Fruit fly (Drosophila melanogaster): Measurements from ENCODE around the gene CG15386.

Gene CG15386

dm6 chr2L:2221649-2222150, 4.7 kb upstream of the CG15386 start (continued):
- TF ChIP-seq ac (GFP tag; optimal IDR thresholded peaks at IDR 0.05): peak; percentile 75

- TF ChIP-seq Ets97D (GFP tag; optimal IDR thresholded peaks at IDR 0.05) (peak; percentile 31), Bteb2 (GFP tag; optimal IDR thresholded peaks at IDR 0.05) (no peak), CG15514 (GFP tag; optimal IDR thresholded peaks at IDR 0.05) (peak; percentile 5), croc (GFP tag; conservative IDR thresholded peaks at IDR 0.05) (no peak), HmgD (GFP tag; optimal IDR thresholded peaks at IDR 0.05) (no peak), esg (GFP tag; conservative IDR thresholded peaks at IDR 0.05) (no peak), HLHmδ (GFP tag; optimal IDR thresholded peaks at IDR 0.05) (no peak), CG13296 (GFP tag; optimal IDR thresholded peaks at IDR 0.05) (no peak), CG2120 (GFP tag; optimal IDR thresholded peaks at IDR 0.05) (peak; percentile 38), CG32772 (GFP tag; IDR thresholded peaks at IDR 0.05) (no peak), Tbp (GFP tag; optimal IDR thresholded peaks at IDR 0.05) (no peak), Elba2 (GFP tag; optimal IDR thresholded peaks at IDR 0.05) (peak; percentile 78), Adf1 (GFP tag; IDR thresholded peaks at IDR 0.05) (no peak), CG14014 (GFP tag; IDR thresholded peaks at IDR 0.05) (no peak), wor (GFP tag; IDR thresholded peaks at IDR 0.05) (no peak), CG16779 (GFP tag; IDR thresholded peaks at IDR 0.05) (no peak), NfI (GFP tag; optimal IDR thresholded peaks at IDR 0.05) (no peak), Max (GFP tag; optimal IDR thresholded peaks at IDR 0.05) (peak; percentile 69), luna (GFP tag; optimal IDR thresholded peaks at IDR 0.05) (peak; percentile 22), Side (GFP tag; optimal IDR thresholded peaks at IDR 0.05) (peak; percentile 23), CG1792 (GFP tag; optimal IDR thresholded peaks at IDR 0.05) (no peak), CG8765 (GFP tag; IDR thresholded peaks at IDR 0.05) (no peak), fd3F (GFP tag; optimal IDR thresholded peaks at IDR 0.05) (no peak), pnt (GFP tag; optimal IDR thresholded peaks at IDR 0.05) (no peak), phol (tag; optimal IDR thresholded peaks at IDR 0.05) (peak; percentile 3), ara (GFP tag; IDR thresholded peaks at IDR 0.05) (no peak), psq (GFP tag; optimal IDR thresholded peaks at IDR 0.05) (no peak), CG11456 (GFP tag; IDR thresholded peaks at IDR 0.05) (no peak), CG7786 (GFP tag; optimal IDR thresholded peaks at IDR 0.05) (no peak), CG5245 (GFP tag; optimal IDR thresholded peaks at IDR 0.05) (no peak), exex (tag; optimal IDR thresholded peaks at IDR 0.05) (peak; percentile 57), CG2199 (GFP tag; IDR thresholded peaks at IDR 0.05) (no peak), Antp (GFP tag; optimal IDR thresholded peaks at IDR 0.05) (no peak), CG6765 (GFP tag; optimal IDR thresholded peaks at IDR 0.05) (no peak), pzg (GFP tag; optimal IDR thresholded peaks at IDR 0.05) (peak; percentile 67), fu2 (GFP tag; optimal IDR thresholded peaks at IDR 0.05) (no peak), salm (tag; optimal IDR thresholded peaks at IDR 0.05) (peak; percentile 6), Sry-δ (GFP tag; optimal IDR thresholded peaks at IDR 0.05) (peak; percentile 26), sens-2 (GFP tag; IDR thresholded peaks at IDR 0.05) (no peak), inv (GFP tag; IDR thresholded peaks at IDR 0.05; ENCODE audit: partially characterized antibody) (no peak), HmgZ (tag; optimal IDR thresholded peaks at IDR 0.05) (peak; percentile 52), Stat92E (GFP tag; optimal IDR thresholded peaks at IDR 0.05) (no peak), Usf (GFP tag; optimal IDR thresholded peaks at IDR 0.05) (no peak), CG6854 (GFP tag; optimal IDR thresholded peaks at IDR 0.05) (peak; percentile 16), CG10979 (tag; optimal IDR thresholded peaks at IDR 0.05) (no peak), CG6791 (GFP tag; IDR thresholded peaks at IDR 0.05; ENCODE audit: partially characterized antibody) (0 out of 3 replicates have a peak, but pooled peaks have one; percentile 21), ind (GFP tag; optimal IDR thresholded peaks at IDR 0.05) (no peak)
Measured at dm6 chr2L:2220573-2221332, 3.7 kb upstream of the CG15386 start, which contains the start of gene papi. papi (plus strand) TSS chr2L:2220748.

All from whole organism, embryonic.